Fruit fly (Drosophila melanogaster) whole organism, embryonic: ENCODE measurements around the gene Shc.

Experiments
- Aef1 ChIP-seq: fragments of 200-800 bp; sonication (Bioruptor generic); IDR thresholded peaks from 3 replicates; pipeline ENCODE4 v1.3.6; 2022; ENCODE audit warnings: missing biosample characterization, missing genetic modification characterization
- BEAF-32 ChIP-seq: fragments of 200-800 bp; sonication (Bioruptor generic); optimal IDR thresholded peaks from 3 replicates; lab custom pipeline; 2017; ENCODE audit warnings: missing biosample characterization, missing genetic modification characterization, mild to moderate bottlenecking, moderate library complexity, missing genetic modification reagents
- CG10321 ChIP-seq: fragments of 200-800 bp; sonication (Bioruptor generic); IDR thresholded peaks from 2 replicates; pipeline ENCODE4 v1.3.6; 2022; ENCODE audit warnings: missing biosample characterization, missing genetic modification characterization
- CG10979 ChIP-seq: fragments of 200-800 bp; sonication (Bioruptor generic); optimal IDR thresholded peaks from 2 replicates; lab custom pipeline; 2018; ENCODE audit warnings: missing biosample characterization, mild to moderate bottlenecking, missing genetic modification characterization, moderate library complexity
- CG11456 ChIP-seq: fragments of 200-800 bp; sonication (Bioruptor generic); IDR thresholded peaks from 3 replicates; pipeline ENCODE4 v1.3.6; 2022; ENCODE audit warnings: missing biosample characterization, missing genetic modification characterization
- CG11504 ChIP-seq: fragments of 200-800 bp; sonication (Bioruptor generic); optimal IDR thresholded peaks from 3 replicates; lab custom pipeline; 2019; ENCODE audit warnings: missing biosample characterization, mild to moderate bottlenecking, missing genetic modification characterization, moderate library complexity
- CG12236 ChIP-seq: fragments of 200-800 bp; sonication (Bioruptor generic); optimal IDR thresholded peaks from 2 replicates; lab custom pipeline; 2016; ENCODE audit warnings: missing biosample characterization, missing genetic modification characterization
- CG1603 ChIP-seq: fragments of 200-800 bp; sonication (Bioruptor generic); optimal IDR thresholded peaks from 2 replicates; lab custom pipeline; 2019; ENCODE audit warnings: missing biosample characterization, mild to moderate bottlenecking, missing genetic modification characterization, moderate library complexity
- CG16813 ChIP-seq: fragments of 200-800 bp; sonication (Bioruptor generic); IDR thresholded peaks from 3 replicates; pipeline ENCODE4 v1.3.6; 2022; ENCODE audit warnings: missing biosample characterization, missing genetic modification characterization; ENCODE audit not compliant: partially characterized antibody
- CG18476 ChIP-seq: fragments of 200-800 bp; sonication (Bioruptor generic); optimal IDR thresholded peaks from 2 replicates; lab custom pipeline; 2016; ENCODE audit warnings: missing biosample characterization, mild to moderate bottlenecking, missing genetic modification characterization
- CG2120 ChIP-seq: fragments of 200-800 bp; sonication (Bioruptor generic); optimal IDR thresholded peaks from 3 replicates; lab custom pipeline; 2016; ENCODE audit warnings: missing biosample characterization, missing genetic modification characterization
- CG2875 ChIP-seq: fragments of 200-800 bp; sonication (Bioruptor generic); optimal IDR thresholded peaks from 2 replicates; lab custom pipeline; 2017; ENCODE audit warnings: missing biosample characterization, mild to moderate bottlenecking, missing genetic modification characterization, missing genetic modification reagents
- CG3163 ChIP-seq: fragments of 200-800 bp; sonication (Bioruptor generic); optimal IDR thresholded peaks from 3 replicates; lab custom pipeline; 2016; ENCODE audit warnings: missing biosample characterization, missing genetic modification characterization
- CG6175 ChIP-seq: fragments of 200-800 bp; sonication (Bioruptor generic); IDR thresholded peaks from 3 replicates; pipeline ENCODE4 v1.3.6; 2022; ENCODE audit warnings: missing biosample characterization, missing genetic modification characterization
- CG6254 ChIP-seq: fragments of 200-800 bp; sonication (Bioruptor generic); optimal IDR thresholded peaks from 3 replicates; lab custom pipeline; 2017; ENCODE audit warnings: mild to moderate bottlenecking, missing biosample characterization, missing genetic modification reagents, missing genetic modification characterization
- CG7271 ChIP-seq: fragments of 200-800 bp; sonication (Bioruptor generic); optimal IDR thresholded peaks from 2 replicates; lab custom pipeline; 2018; ENCODE audit warnings: missing biosample characterization, mild to moderate bottlenecking, missing genetic modification characterization, moderate library complexity
- CG7928 ChIP-seq: fragments of 200-800 bp; sonication (Bioruptor generic); optimal IDR thresholded peaks from 2 replicates; lab custom pipeline; 2017; ENCODE audit warnings: missing biosample characterization, mild to moderate bottlenecking, missing genetic modification characterization
- CG8290 ChIP-seq, 3 experiments: fragments of 200-800 bp; sonication (Bioruptor generic); optimal IDR thresholded peaks; 2 replicates each; lab custom pipeline; 2016 to 2019; ENCODE audit warnings: missing biosample characterization in 3 of 3, missing genetic modification characterization in 3 of 3, mild to moderate bottlenecking in 2 of 3, moderate library complexity in 1 of 3
- CG8388 ChIP-seq: fragments of 200-800 bp; sonication (Bioruptor generic); optimal IDR thresholded peaks from 2 replicates; lab custom pipeline; 2019; ENCODE audit warnings: missing biosample characterization, mild to moderate bottlenecking, missing genetic modification characterization, moderate library complexity
- CG9215 ChIP-seq: fragments of 200-800 bp; sonication (Bioruptor generic); IDR thresholded peaks from 2 replicates; pipeline ENCODE4 v1.3.6; 2022; ENCODE audit warnings: missing biosample characterization, missing genetic modification characterization
- CG9876 ChIP-seq: fragments of 200-800 bp; sonication (Bioruptor generic); optimal IDR thresholded peaks from 2 replicates; lab custom pipeline; 2016; ENCODE audit warnings: missing biosample characterization, missing genetic modification characterization
- CHES-1-like ChIP-seq: fragments of 200-800 bp; sonication (Bioruptor generic); optimal IDR thresholded peaks from 2 replicates; lab custom pipeline; 2016; ENCODE audit warnings: missing biosample characterization, missing genetic modification characterization
- Deaf1 ChIP-seq: fragments of 200-800 bp; optimal IDR thresholded peaks from 3 replicates; lab custom pipeline; 2019; ENCODE audit warnings: missing biosample characterization, mild to moderate bottlenecking, missing genetic modification characterization, moderate library complexity
- H2.0 ChIP-seq: fragments of 200-800 bp; sonication (Bioruptor generic); IDR thresholded peaks from 2 replicates; pipeline ENCODE4 v1.3.6; 2022; ENCODE audit warnings: missing biosample characterization, missing genetic modification characterization
- HHEX ChIP-seq: fragments of 200-800 bp; sonication (Bioruptor generic); optimal IDR thresholded peaks from 3 replicates; lab custom pipeline; 2017; ENCODE audit warnings: missing biosample characterization, mild to moderate bottlenecking, missing genetic modification characterization, missing genetic modification reagents
- Hr78 ChIP-seq, 2 experiments: fragments of 200-800 bp in 1 of 2; fragments of >200 bp in 1 of 2; sonication (Bioruptor generic) in 1 of 2; optimal IDR thresholded peaks; 2 replicates each; lab custom pipeline; 2017 to 2019; ENCODE audit warnings: missing biosample characterization in 2 of 2, missing genetic modification characterization in 2 of 2, mild to moderate bottlenecking in 1 of 2, moderate library complexity in 1 of 2
- MBD-R2 ChIP-seq: fragments of 200-800 bp; sonication (Bioruptor generic); IDR thresholded peaks from 2 replicates; pipeline ENCODE4 v1.3.6; 2022; ENCODE audit warnings: missing biosample characterization, missing genetic modification characterization
- MTF-1 ChIP-seq: fragments of 200-800 bp; sonication (Bioruptor generic); optimal IDR thresholded peaks from 2 replicates; lab custom pipeline; 2018; ENCODE audit warnings: missing biosample characterization, mild to moderate bottlenecking, missing genetic modification characterization, borderline replicate concordance
- Mad ChIP-seq: fragments of 200-800 bp; sonication (Bioruptor generic); optimal IDR thresholded peaks from 2 replicates; lab custom pipeline; 2016; ENCODE audit warnings: missing biosample characterization, missing genetic modification characterization
- Optix ChIP-seq: fragments of 200-800 bp; sonication (Bioruptor generic); IDR thresholded peaks from 3 replicates; pipeline ENCODE4 v1.3.6; 2022; ENCODE audit warnings: missing biosample characterization, missing genetic modification characterization
- Ptx1 ChIP-seq: fragments of 200-800 bp; sonication (Bioruptor generic); IDR thresholded peaks from 2 replicates; pipeline ENCODE4 v1.3.6; 2022; ENCODE audit warnings: missing biosample characterization, missing genetic modification characterization
- Xbp1 ChIP-seq: fragments of 200-800 bp; sonication (Bioruptor generic); optimal IDR thresholded peaks from 3 replicates; lab custom pipeline; 2016; ENCODE audit warnings: missing biosample characterization, mild to moderate bottlenecking, missing genetic modification characterization
- danr ChIP-seq: fragments of 200-800 bp; sonication (Bioruptor generic); IDR thresholded peaks from 2 replicates; pipeline ENCODE4 v1.3.6; 2022; ENCODE audit warnings: missing biosample characterization, missing genetic modification characterization
- dpn ChIP-seq, 2 experiments: fragments of 200-800 bp; sonication (Bioruptor generic); optimal IDR thresholded peaks; 3 replicates each; lab custom pipeline; 2016; ENCODE audit warnings: missing biosample characterization in 2 of 2, missing genetic modification characterization in 2 of 2
- fd102C ChIP-seq: fragments of 200-800 bp; sonication (Bioruptor generic); optimal IDR thresholded peaks from 2 replicates; lab custom pipeline; 2018; ENCODE audit warnings: missing biosample characterization, mild to moderate bottlenecking, missing genetic modification characterization, moderate library complexity
- gcm2 ChIP-seq: fragments of 200-800 bp; sonication (Bioruptor generic); optimal IDR thresholded peaks from 2 replicates; lab custom pipeline; 2016; ENCODE audit warnings: missing biosample characterization, missing genetic modification characterization
- gfzf ChIP-seq: fragments of 200-800 bp; sonication (Bioruptor generic); optimal IDR thresholded peaks from 2 replicates; lab custom pipeline; 2016; ENCODE audit warnings: missing biosample characterization, mild to moderate bottlenecking, missing genetic modification characterization, moderate library complexity
- ham ChIP-seq: fragments of 200-800 bp; sonication (Bioruptor generic); IDR thresholded peaks from 2 replicates; pipeline ENCODE4 v1.3.6; 2022; ENCODE audit warnings: missing biosample characterization, missing genetic modification characterization
- lov ChIP-seq, 2 experiments: fragments of 200-800 bp in 1 of 2; fragments of >200 bp in 1 of 2; sonication (Bioruptor generic) in 1 of 2; IDR thresholded peaks in 1 of 2; optimal IDR thresholded peaks in 1 of 2; 2 replicates in 1 of 2; 3 replicates in 1 of 2; pipeline versions ENCODE4 v1.3.6 to Lab custom; 2017 to 2022; ENCODE audit warnings: missing biosample characterization in 1 of 2, missing genetic modification characterization in 1 of 2
- nerfin-1 ChIP-seq: fragments of 200-800 bp; sonication (Bioruptor generic); optimal IDR thresholded peaks from 3 replicates; lab custom pipeline; 2019; ENCODE audit warnings: missing biosample characterization, mild to moderate bottlenecking, missing genetic modification characterization, moderate library complexity
- oc ChIP-seq: fragments of 200-800 bp; sonication (Bioruptor generic); optimal IDR thresholded peaks from 2 replicates; lab custom pipeline; 2018; ENCODE audit warnings: missing biosample characterization, mild to moderate bottlenecking, missing genetic modification characterization, moderate library complexity
- org-1 ChIP-seq: fragments of 200-800 bp; sonication (Bioruptor generic); optimal IDR thresholded peaks from 2 replicates; lab custom pipeline; 2017; ENCODE audit warnings: missing biosample characterization, missing genetic modification characterization
- slp2 ChIP-seq: fragments of 200-800 bp; sonication (Bioruptor generic); optimal IDR thresholded peaks from 2 replicates; lab custom pipeline; 2016; ENCODE audit warnings: missing biosample characterization, missing genetic modification characterization
- unc-4 ChIP-seq: fragments of 200-800 bp; sonication (Bioruptor generic); IDR thresholded peaks from 2 replicates; pipeline ENCODE4 v1.3.6; 2022; ENCODE audit warnings: missing biosample characterization, missing genetic modification characterization; ENCODE audit not compliant: partially characterized antibody
- usp ChIP-seq: fragments of >200 bp; optimal IDR thresholded peaks from 2 replicates; lab custom pipeline; 2017; ENCODE audit warnings: missing biosample characterization, missing genetic modification characterization
- vfl ChIP-seq: fragments of 200-800 bp; sonication (Bioruptor generic); optimal IDR thresholded peaks from 2 replicates; lab custom pipeline; 2016; ENCODE audit warnings: missing biosample characterization, missing genetic modification characterization
- wek ChIP-seq: fragments of 200-800 bp; sonication (Bioruptor generic); optimal IDR thresholded peaks from 3 replicates; lab custom pipeline; 2018; ENCODE audit warnings: missing biosample characterization, mild to moderate bottlenecking, missing genetic modification characterization, moderate library complexity

Gene Shc

DNA sequence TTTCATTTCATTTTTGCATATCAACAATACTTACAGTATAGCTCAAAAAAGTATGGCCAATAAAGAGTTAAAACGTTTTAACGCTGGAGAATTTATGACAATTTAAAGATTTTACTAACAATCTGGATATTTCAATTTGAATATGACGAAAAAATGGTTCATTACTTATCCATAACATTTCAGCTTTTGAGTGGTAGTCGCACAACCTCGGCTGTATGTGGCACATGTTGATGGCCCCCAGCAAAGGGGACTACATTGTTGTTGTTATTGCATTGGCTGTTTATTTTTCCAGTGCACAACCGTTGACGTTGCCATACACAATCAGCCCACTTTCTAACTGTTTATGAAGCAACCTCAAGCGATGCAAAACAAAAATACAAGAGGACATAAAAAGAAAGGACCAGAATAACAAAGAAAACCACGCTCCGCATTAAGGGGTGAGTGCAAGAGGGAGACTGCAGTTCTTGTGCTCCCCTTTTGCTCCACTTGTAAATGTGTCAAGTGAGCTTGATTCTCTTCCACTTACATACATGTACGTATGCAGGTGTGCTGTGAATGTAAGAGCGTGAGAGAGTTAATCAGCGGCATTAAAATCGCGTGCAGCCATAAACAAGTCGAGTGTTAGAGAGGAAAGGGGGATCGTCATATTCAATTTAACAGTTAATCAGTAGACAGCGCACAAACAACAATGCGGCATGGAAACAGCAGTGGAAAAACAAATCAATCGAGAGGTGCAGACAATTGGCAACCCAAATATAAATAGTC, 6.6 kb upstream of the Shc start (continued):
- TF ChIP-seq CG6175 (GFP tag; lab: Robert Waterston, UW) (no peak), unc-4 (GFP tag; lab: Robert Waterston, UW) (no peak), CG7928 (no peak), H2.0 (0 out of 2 replicates have a peak, but pooled peaks have one; percentile 24), danr (GFP tag; lab: Robert Waterston, UW) (no peak), CG18476 (no peak), CG1603 (tag; lab: Kevin White, UChicago) (peak; percentile 70), BEAF-32 (GFP tag; lab: Kevin White, UChicago) (no peak), CG10979 (tag; lab: Kevin White, UChicago) (peak; percentile 5), nerfin-1 (tag; lab: Kevin White, UChicago) (peak; percentile 5), dpn (GFP tag; optimal IDR thresholded peaks at IDR 0.05; lab: Kevin White, UChicago) (peak in 1 of 2 experiments; percentile 47), HHEX (GFP tag; lab: Kevin White, UChicago) (peak; percentile 42), oc (peak; percentile 8), CG7271 (tag; lab: Kevin White, UChicago) (no peak), CG2120 (peak; percentile 49), lov (optimal IDR thresholded peaks at IDR 0.05; lab: Kevin White, UChicago) (no peak), lov (GFP tag; IDR thresholded peaks at IDR 0.05; lab: Robert Waterston, UW) (no peak), org-1 (GFP tag; lab: Kevin White, UChicago) (peak; percentile 50), Optix (no peak), CG12236 (peak; percentile 12), vfl (GFP tag; lab: Kevin White, UChicago) (no peak), slp2 (GFP tag; lab: Kevin White, UChicago) (peak; percentile 17), Aef1 (no peak), MTF-1 (no peak), fd102C (GFP tag; lab: Kevin White, UChicago) (no peak), CG11504 (tag; lab: Kevin White, UChicago) (peak; percentile 76), CG8388 (peak; percentile 56), Deaf1 (tag; lab: Kevin White, UChicago) (no peak), CHES-1-like (GFP tag; lab: Kevin White, UChicago) (no peak), Mad (GFP tag; lab: Kevin White, UChicago) (no peak), CG10321 (GFP tag; lab: Robert Waterston, UW) (no peak), MBD-R2 (GFP tag; lab: Robert Waterston, UW) (no peak), gcm2 (GFP tag; lab: Kevin White, UChicago) (no peak), CG16813 (no peak), usp (GFP tag; lab: Kevin White, UChicago) (no peak), Hr78 (GFP tag; optimal IDR thresholded peaks at IDR 0.05; lab: Kevin White, UChicago) (peak in 1 of 2 experiments; percentile 32), ham (GFP tag; lab: Robert Waterston, UW) (no peak), CG3163 (GFP tag; lab: Kevin White, UChicago) (no peak), gfzf (GFP tag; lab: Kevin White, UChicago) (no peak), CG6254 (GFP tag; lab: Kevin White, UChicago) (no peak), CG11456 (GFP tag; lab: Robert Waterston, UW) (0 out of 3 replicates have a peak, but pooled peaks have one; percentile 24), wek (GFP tag; lab: Kevin White, UChicago) (no peak), CG2875 (peak; percentile 45), Ptx1 (GFP tag; lab: Robert Waterston, UW) (peak; percentile 65), Xbp1 (GFP tag; lab: Kevin White, UChicago) (peak; percentile 54), CG8290 (GFP tag; optimal IDR thresholded peaks at IDR 0.05; lab: Kevin White, UChicago) (no peak), CG8290 (tag; optimal IDR thresholded peaks at IDR 0.05; lab: Kevin White, UChicago) (peak in 1 of 2 experiments; percentile 43), CG9876 (GFP tag; lab: Kevin White, UChicago) (no peak), CG9215 (GFP tag; lab: Robert Waterston, UW) (no peak)
